Fruit fly (Drosophila melanogaster) whole organism, embryonic: Measurements from ENCODE around the gene MED14.

Source experiments
- Abd-B ChIP-seq: fragments of 200-800 bp; sonication (Bioruptor generic); optimal IDR thresholded peaks from 2 replicates; lab custom pipeline; 2018; ENCODE audit warnings: missing biosample characterization, mild to moderate bottlenecking, missing genetic modification characterization, moderate library complexity
- Atf6 ChIP-seq: fragments of 200-800 bp; sonication (Bioruptor generic); IDR thresholded peaks from 2 replicates; pipeline ENCODE4 v1.3.6; 2022; ENCODE audit warnings: missing biosample characterization, missing genetic modification characterization
- CG10462 ChIP-seq: fragments of 200-800 bp; sonication (Bioruptor generic); optimal IDR thresholded peaks from 2 replicates; lab custom pipeline; 2016; ENCODE audit warnings: missing biosample characterization, missing genetic modification characterization
- CG11504 ChIP-seq: fragments of 200-800 bp; sonication (Bioruptor generic); optimal IDR thresholded peaks from 3 replicates; lab custom pipeline; 2019; ENCODE audit warnings: missing biosample characterization, mild to moderate bottlenecking, missing genetic modification characterization, moderate library complexity
- CG11723 ChIP-seq: fragments of 200-800 bp; sonication (Bioruptor generic); optimal IDR thresholded peaks from 2 replicates; lab custom pipeline; 2017; ENCODE audit warnings: missing biosample characterization, mild to moderate bottlenecking, missing genetic modification characterization
- CG12071 ChIP-seq: fragments of 200-800 bp; sonication (Bioruptor generic); optimal IDR thresholded peaks from 3 replicates; lab custom pipeline; 2018; ENCODE audit warnings: missing biosample characterization, mild to moderate bottlenecking, missing genetic modification characterization
- CG1233 ChIP-seq: fragments of 200-800 bp; sonication (Bioruptor generic); optimal IDR thresholded peaks from 4 replicates; lab custom pipeline; 2018; ENCODE audit warnings: missing biosample characterization, mild to moderate bottlenecking, missing genetic modification characterization
- CG12769 ChIP-seq: fragments of 200-800 bp; sonication (Bioruptor generic); optimal IDR thresholded peaks from 2 replicates; lab custom pipeline; 2019; ENCODE audit warnings: missing biosample characterization, mild to moderate bottlenecking, missing genetic modification characterization, moderate library complexity
- CG13123 ChIP-seq: fragments of 200-800 bp; sonication (Bioruptor generic); optimal IDR thresholded peaks from 2 replicates; lab custom pipeline; 2016; ENCODE audit warnings: missing biosample characterization, missing genetic modification characterization
- CG13894 ChIP-seq: fragments of 200-800 bp; sonication (Bioruptor generic); optimal IDR thresholded peaks from 3 replicates; lab custom pipeline; 2018; ENCODE audit warnings: missing biosample characterization, mild to moderate bottlenecking, missing genetic modification characterization, moderate library complexity
- CG15269 ChIP-seq: fragments of 200-800 bp; sonication (Bioruptor generic); optimal IDR thresholded peaks from 2 replicates; lab custom pipeline; 2018; ENCODE audit warnings: missing biosample characterization, mild to moderate bottlenecking, missing genetic modification characterization, moderate library complexity
- CG1529 ChIP-seq: fragments of 200-800 bp; sonication (Bioruptor generic); optimal IDR thresholded peaks from 3 replicates; lab custom pipeline; 2018; ENCODE audit warnings: missing biosample characterization, missing genetic modification characterization
- CG18011 ChIP-seq: fragments of 200-800 bp; sonication (Bioruptor generic); optimal IDR thresholded peaks from 2 replicates; lab custom pipeline; 2017; ENCODE audit warnings: missing biosample characterization, missing genetic modification characterization, mild to moderate bottlenecking, moderate library complexity, missing genotype
- CG18619 ChIP-seq: fragments of 200-800 bp; sonication (Bioruptor generic); optimal IDR thresholded peaks from 3 replicates; lab custom pipeline; 2017; ENCODE audit warnings: missing biosample characterization, mild to moderate bottlenecking, missing genetic modification characterization
- CG18764 ChIP-seq: fragments of 200-800 bp; sonication (Bioruptor generic); optimal IDR thresholded peaks from 3 replicates; lab custom pipeline; 2016; ENCODE audit warnings: missing biosample characterization, missing genetic modification characterization
- CG2678 ChIP-seq: fragments of 200-800 bp; sonication (Bioruptor generic); optimal IDR thresholded peaks from 3 replicates; lab custom pipeline; 2019; ENCODE audit warnings: missing biosample characterization, mild to moderate bottlenecking, missing genetic modification characterization, moderate library complexity
- CG30020 ChIP-seq: fragments of 200-800 bp; optimal IDR thresholded peaks from 2 replicates; lab custom pipeline; 2019; ENCODE audit warnings: missing biosample characterization, mild to moderate bottlenecking, missing genetic modification characterization, moderate library complexity
- CG30431 ChIP-seq: fragments of 200-800 bp; sonication (Bioruptor generic); optimal IDR thresholded peaks from 2 replicates; lab custom pipeline; 2017; ENCODE audit warnings: missing biosample characterization, missing genetic modification characterization
- CG31388 ChIP-seq: fragments of 200-800 bp; sonication (Bioruptor generic); optimal IDR thresholded peaks from 2 replicates; lab custom pipeline; 2016; ENCODE audit warnings: missing biosample characterization, missing genetic modification characterization
- CG33213 ChIP-seq: fragments of 200-800 bp; sonication (Bioruptor generic); optimal IDR thresholded peaks from 3 replicates; lab custom pipeline; 2016; ENCODE audit warnings: missing biosample characterization, missing genetic modification characterization
- CG4854 ChIP-seq: fragments of 200-800 bp; sonication (Bioruptor generic); optimal IDR thresholded peaks from 2 replicates; lab custom pipeline; 2016; ENCODE audit warnings: missing biosample characterization, missing genetic modification characterization, inconsistent platforms
- CG5953 ChIP-seq: fragments of 200-800 bp; sonication (Bioruptor generic); IDR thresholded peaks from 2 replicates; pipeline ENCODE4 v1.3.6; 2022; ENCODE audit warnings: missing biosample characterization, missing genetic modification characterization
- CG8388 ChIP-seq: fragments of 200-800 bp; sonication (Bioruptor generic); optimal IDR thresholded peaks from 2 replicates; lab custom pipeline; 2019; ENCODE audit warnings: missing biosample characterization, mild to moderate bottlenecking, missing genetic modification characterization, moderate library complexity
- CG9437 ChIP-seq: fragments of 200-800 bp; sonication (Bioruptor generic); optimal IDR thresholded peaks from 2 replicates; lab custom pipeline; 2018; ENCODE audit warnings: missing biosample characterization, mild to moderate bottlenecking, missing genetic modification characterization
- Camta ChIP-seq: fragments of 200-800 bp; sonication (Bioruptor generic); optimal IDR thresholded peaks from 2 replicates; lab custom pipeline; 2016; ENCODE audit warnings: missing biosample characterization, missing genetic modification characterization
- CkIIα-i1 ChIP-seq: fragments of 200-800 bp; sonication (Bioruptor generic); IDR thresholded peaks from 2 replicates; pipeline ENCODE4 v1.3.6; 2022; ENCODE audit warnings: missing biosample characterization, missing genetic modification characterization
- Hr51 ChIP-seq, 2 experiments: fragments of 200-800 bp; sonication (Bioruptor generic); optimal IDR thresholded peaks; 2 replicates in 1 of 2; 3 replicates in 1 of 2; lab custom pipeline; 2016 to 2018; ENCODE audit warnings: missing biosample characterization in 2 of 2, missing genetic modification characterization in 2 of 2, mild to moderate bottlenecking in 1 of 2, moderate library complexity in 1 of 2
- NC2β ChIP-seq: fragments of 200-800 bp; sonication (Bioruptor generic); optimal IDR thresholded peaks from 2 replicates; lab custom pipeline; 2016; ENCODE audit warnings: missing biosample characterization, missing genetic modification characterization
- Optix ChIP-seq: fragments of 200-800 bp; sonication (Bioruptor generic); IDR thresholded peaks from 3 replicates; pipeline ENCODE4 v1.3.6; 2022; ENCODE audit warnings: missing biosample characterization, missing genetic modification characterization
- al ChIP-seq: fragments of 200-800 bp; sonication (Bioruptor generic); IDR thresholded peaks from 2 replicates; pipeline ENCODE4 v1.3.6; 2022; ENCODE audit warnings: missing biosample characterization, missing genetic modification characterization
- cas ChIP-seq: fragments of 200-800 bp; sonication (Bioruptor generic); IDR thresholded peaks from 2 replicates; pipeline ENCODE4 v1.3.6; 2022; ENCODE audit warnings: missing biosample characterization, missing genetic modification characterization
- ci ChIP-seq: fragments of 200-800 bp; sonication (Bioruptor generic); IDR thresholded peaks from 3 replicates; pipeline ENCODE4 v1.3.6; 2022; ENCODE audit warnings: missing biosample characterization, missing genetic modification characterization
- danr ChIP-seq: fragments of 200-800 bp; sonication (Bioruptor generic); IDR thresholded peaks from 2 replicates; pipeline ENCODE4 v1.3.6; 2022; ENCODE audit warnings: missing biosample characterization, missing genetic modification characterization
- dimm ChIP-seq: fragments of 200-800 bp; sonication (Bioruptor generic); IDR thresholded peaks from 2 replicates; pipeline ENCODE4 v1.3.6; 2022; ENCODE audit warnings: missing biosample characterization, missing genetic modification characterization
- en ChIP-seq: fragments of 200-800 bp; sonication (Bioruptor generic); optimal IDR thresholded peaks from 2 replicates; lab custom pipeline; 2016; ENCODE audit warnings: missing biosample characterization, missing genetic modification characterization
- ftz-f1 ChIP-seq: fragments of 200-800 bp; sonication (Bioruptor generic); optimal IDR thresholded peaks from 2 replicates; lab custom pipeline; 2016; ENCODE audit warnings: missing biosample characterization, missing genetic modification characterization
- gcm2 ChIP-seq: fragments of 200-800 bp; sonication (Bioruptor generic); optimal IDR thresholded peaks from 2 replicates; lab custom pipeline; 2016; ENCODE audit warnings: missing biosample characterization, missing genetic modification characterization
- gfzf ChIP-seq: fragments of 200-800 bp; sonication (Bioruptor generic); optimal IDR thresholded peaks from 2 replicates; lab custom pipeline; 2016; ENCODE audit warnings: missing biosample characterization, mild to moderate bottlenecking, missing genetic modification characterization, moderate library complexity
- h ChIP-seq: fragments of >200 bp; optimal IDR thresholded peaks from 2 replicates; lab custom pipeline; 2017
- hth ChIP-seq: fragments of >200 bp; optimal IDR thresholded peaks from 2 replicates; lab custom pipeline; 2017; ENCODE audit warnings: inconsistent platforms
- insv ChIP-seq, 2 experiments: fragments of 200-800 bp; sonication (Bioruptor generic); optimal IDR thresholded peaks; 3 replicates each; lab custom pipeline; 2016 to 2018; ENCODE audit warnings: missing biosample characterization in 2 of 2, missing genetic modification characterization in 2 of 2
- kay ChIP-seq: fragments of 200-800 bp; sonication (Bioruptor generic); optimal IDR thresholded peaks from 2 replicates; lab custom pipeline; 2016; ENCODE audit warnings: missing biosample characterization, missing genetic modification characterization
- pb ChIP-seq: fragments of 200-800 bp; sonication (Bioruptor generic); optimal IDR thresholded peaks from 3 replicates; lab custom pipeline; 2016; ENCODE audit warnings: missing biosample characterization, missing genetic modification characterization
- rib ChIP-seq: fragments of 200-800 bp; sonication (Bioruptor generic); IDR thresholded peaks from 2 replicates; pipeline ENCODE4 v1.3.6; 2022; ENCODE audit warnings: missing biosample characterization, missing genetic modification characterization
- scrt ChIP-seq: fragments of 200-800 bp; sonication (Bioruptor generic); optimal IDR thresholded peaks from 2 replicates; lab custom pipeline; 2018; ENCODE audit warnings: missing biosample characterization, mild to moderate bottlenecking, missing genetic modification characterization, moderate library complexity
- so ChIP-seq: fragments of 200-800 bp; sonication (Bioruptor generic); IDR thresholded peaks from 3 replicates; pipeline ENCODE4 v1.3.6; 2022; ENCODE audit warnings: missing biosample characterization, missing genetic modification characterization
- sqz ChIP-seq: fragments of 200-800 bp; sonication (Bioruptor generic); optimal IDR thresholded peaks from 3 replicates; lab custom pipeline; 2018; ENCODE audit warnings: missing biosample characterization, mild to moderate bottlenecking, missing genetic modification characterization
- tx ChIP-seq: fragments of 200-800 bp; sonication (Bioruptor generic); optimal IDR thresholded peaks from 2 replicates; lab custom pipeline; 2016; ENCODE audit warnings: missing biosample characterization, missing genetic modification characterization
- unc-4 ChIP-seq: fragments of 200-800 bp; sonication (Bioruptor generic); IDR thresholded peaks from 2 replicates; pipeline ENCODE4 v1.3.6; 2022; ENCODE audit warnings: missing biosample characterization, missing genetic modification characterization; ENCODE audit not compliant: partially characterized antibody
- yki ChIP-seq: fragments of >200 bp; optimal IDR thresholded peaks from 3 replicates; lab custom pipeline; 2018
- zen ChIP-seq: fragments of 200-800 bp; sonication (Bioruptor generic); optimal IDR thresholded peaks from 3 replicates; lab custom pipeline; 2018; ENCODE audit warnings: missing biosample characterization, mild to moderate bottlenecking, missing genetic modification characterization, moderate library complexity
- zen2 ChIP-seq: fragments of 200-800 bp; sonication (Bioruptor generic); IDR thresholded peaks from 3 replicates; pipeline ENCODE4 v1.3.6; 2022; ENCODE audit warnings: missing biosample characterization, missing genetic modification characterization; ENCODE audit not compliant: partially characterized antibody

The MED14 gene

dm6 chr3L:629353-629915 is 36.4 kb downstream of the MED14 start (continued):
- TF ChIP-seq gfzf (GFP tag; lab: Kevin White, UChicago) (no peak), CG1233 (GFP tag; lab: Kevin White, UChicago) (peak; percentile 26), CG5953 (GFP tag; lab: Robert Waterston, UW) (no peak), pb (peak; percentile 31), gcm2 (GFP tag; lab: Kevin White, UChicago) (no peak), CG30431 (GFP tag; lab: Kevin White, UChicago) (no peak), hth (lab: Kevin White, UChicago) (no peak), sqz (GFP tag; lab: Kevin White, UChicago) (peak; percentile 89), CG18011 (no peak), so (GFP tag; lab: Robert Waterston, UW) (0 out of 3 replicates have a peak, but pooled peaks have one; percentile 5), CG4854 (GFP tag; lab: Kevin White, UChicago) (no peak), unc-4 (GFP tag; lab: Robert Waterston, UW) (no peak), Atf6 (GFP tag; lab: Robert Waterston, UW) (no peak; the same call in 1 of the 2 replicates), dimm (GFP tag; lab: Robert Waterston, UW) (no peak), zen2 (GFP tag; lab: Robert Waterston, UW) (no peak), CG8388 (GFP tag; lab: Kevin White, UChicago) (no peak), cas (GFP tag; lab: Robert Waterston, UW) (no peak), Camta (GFP tag; lab: Kevin White, UChicago) (no peak), NC2β (GFP tag; lab: Kevin White, UChicago) (no peak), CG12071 (GFP tag; lab: Kevin White, UChicago) (peak; percentile 40), Abd-B (GFP tag; lab: Kevin White, UChicago) (no peak), en (GFP tag; lab: Kevin White, UChicago) (no peak), CG11504 (tag; lab: Kevin White, UChicago) (no peak), Optix (GFP tag; lab: Robert Waterston, UW) (no peak), scrt (GFP tag; lab: Kevin White, UChicago) (peak; percentile 39), CG13894 (tag; lab: Kevin White, UChicago) (peak; percentile 74), CG30020 (tag; lab: Kevin White, UChicago) (no peak), CG31388 (GFP tag; lab: Kevin White, UChicago) (no peak), CG11723 (no peak), CG10462 (GFP tag; lab: Kevin White, UChicago) (no peak), CG2678 (peak; percentile 33), CG12769 (tag; lab: Kevin White, UChicago) (peak; percentile 78), ci (peak; percentile 45; the same call in 1 of the 3 replicates), CG33213 (GFP tag; lab: Kevin White, UChicago) (no peak), al (GFP tag; lab: Robert Waterston, UW) (no peak), Hr51 (GFP tag; optimal IDR thresholded peaks at IDR 0.05; lab: Kevin White, UChicago) (no peak), CG18764 (no peak), danr (GFP tag; lab: Robert Waterston, UW) (no peak), zen (tag; lab: Kevin White, UChicago) (no peak), rib (GFP tag; lab: Robert Waterston, UW) (peak; percentile 52; the same call in 1 of the 2 replicates), CG18619 (GFP tag; lab: Kevin White, UChicago) (no peak), yki (lab: Kevin White, UChicago) (no peak), tx (GFP tag; lab: Kevin White, UChicago) (peak; percentile 28), CG9437 (GFP tag; lab: Kevin White, UChicago) (no peak), CG1529 (no peak), CG13123 (GFP tag; lab: Kevin White, UChicago) (no peak), CG15269 (tag; lab: Kevin White, UChicago) (peak; percentile 42), h (lab: Kevin White, UChicago) (no peak), insv (GFP tag; optimal IDR thresholded peaks at IDR 0.05; lab: Kevin White, UChicago) (peak in 1 of 2 experiments; percentile 40), ftz-f1 (GFP tag; lab: Kevin White, UChicago) (no peak), kay (GFP tag; lab: Kevin White, UChicago) (peak; percentile 37), CkIIα-i1 (GFP tag; lab: Robert Waterston, UW) (no peak)
